Worm (Caenorhabditis elegans) whole organism, L2 larva: ENCODE results near the gene F45D3.4.

ENCODE experiments used
- C34F6.9 ChIP-seq: fragments of 150-350 bp; optimal IDR thresholded peaks from 2 replicates; lab custom pipeline; 2014; ENCODE audit warnings: missing biosample characterization, missing genetic modification characterization
- F13H6.1 ChIP-seq: sonication (generic microtip); optimal IDR thresholded peaks from 2 replicates; lab custom pipeline; 2016; ENCODE audit warnings: missing genetic modification characterization, missing compliant biosample characterization
- R02D3.7 ChIP-seq: fragments of 150-350 bp; optimal IDR thresholded peaks from 2 replicates; lab custom pipeline; 2014; ENCODE audit warnings: missing biosample characterization, missing genetic modification characterization
- ZK546.5 ChIP-seq: sonication (generic microtip); optimal IDR thresholded peaks from 2 replicates; lab custom pipeline; 2017; ENCODE audit warnings: missing biosample characterization, missing genetic modification characterization
- aly-2 ChIP-seq: fragments of 150-350 bp; optimal IDR thresholded peaks from 2 replicates; lab custom pipeline; 2014; ENCODE audit warnings: missing biosample characterization, missing genetic modification characterization
- ama-1 ChIP-seq: fragments of 150-350 bp; optimal IDR thresholded peaks from 2 replicates; lab custom pipeline; 2018; ENCODE audit warnings: inconsistent platforms
- blmp-1 ChIP-seq: sonication (generic microtip); optimal IDR thresholded peaks from 2 replicates; lab custom pipeline; 2017; ENCODE audit warnings: missing genetic modification characterization, mild to moderate bottlenecking, missing compliant biosample characterization, antibody characterized with exemption, moderate library complexity; ENCODE audit not compliant: insufficient read depth
- ceh-16 ChIP-seq: fragments of 150-350 bp; optimal IDR thresholded peaks from 2 replicates; lab custom pipeline; 2014; ENCODE audit warnings: missing biosample characterization, missing genetic modification characterization
- ceh-82 ChIP-seq: fragments of 150-350 bp; optimal IDR thresholded peaks from 2 replicates; lab custom pipeline; 2014; ENCODE audit warnings: missing biosample characterization, missing genetic modification characterization
- crh-2 ChIP-seq: sonication (generic microtip); optimal IDR thresholded peaks from 2 replicates; lab custom pipeline; 2017; ENCODE audit warnings: missing biosample characterization, missing genetic modification characterization
- elt-1 ChIP-seq: fragments of 150-350 bp; optimal IDR thresholded peaks from 2 replicates; lab custom pipeline; 2014; ENCODE audit warnings: missing biosample characterization, missing genetic modification characterization
- fos-1 ChIP-seq: fragments of 150-350 bp; optimal IDR thresholded peaks from 2 replicates; lab custom pipeline; 2014; ENCODE audit warnings: missing biosample characterization, missing genetic modification characterization
- lin-11 ChIP-seq: fragments of 150-350 bp; sonication (generic microtip); optimal IDR thresholded peaks from 2 replicates; lab custom pipeline; 2014; ENCODE audit warnings: missing biosample characterization, missing genetic modification characterization, inconsistent platforms, mixed read lengths
- lin-39 ChIP-seq: fragments of 150-350 bp; optimal IDR thresholded peaks from 2 replicates; lab custom pipeline; 2014; ENCODE audit warnings: missing biosample characterization, missing genetic modification reagents, missing genetic modification characterization
- lsy-2 ChIP-seq, 2 experiments: fragments of 150-350 bp in 1 of 2; sonication (generic microtip) in 1 of 2; optimal IDR thresholded peaks; 2 replicates each; lab custom pipeline; 2014 to 2017; ENCODE audit warnings: missing biosample characterization in 2 of 2, missing genetic modification characterization in 2 of 2
- nhr-12 ChIP-seq: fragments of 150-350 bp; optimal IDR thresholded peaks from 2 replicates; lab custom pipeline; 2014; ENCODE audit warnings: missing biosample characterization, missing genetic modification characterization
- nhr-129 ChIP-seq: fragments of 150-350 bp; optimal IDR thresholded peaks from 2 replicates; lab custom pipeline; 2014; ENCODE audit warnings: missing biosample characterization, missing genetic modification characterization
- nhr-21 ChIP-seq: fragments of 150-350 bp; optimal IDR thresholded peaks from 2 replicates; lab custom pipeline; 2014; ENCODE audit warnings: missing biosample characterization, missing genetic modification characterization
- nhr-23 ChIP-seq: fragments of 150-350 bp; optimal IDR thresholded peaks from 2 replicates; lab custom pipeline; 2014; ENCODE audit warnings: missing biosample characterization, missing genetic modification reagents, missing genetic modification characterization
- nhr-25 ChIP-seq: fragments of 150-350 bp; sonication (generic microtip); optimal IDR thresholded peaks from 3 replicates; lab custom pipeline; 2014; ENCODE audit warnings: missing biosample characterization, missing genetic modification characterization
- nhr-6 ChIP-seq: fragments of 150-350 bp; optimal IDR thresholded peaks from 2 replicates; lab custom pipeline; 2014; ENCODE audit warnings: missing biosample characterization, missing genetic modification characterization
- nhr-77 ChIP-seq: fragments of 150-350 bp; optimal IDR thresholded peaks from 2 replicates; lab custom pipeline; 2014; ENCODE audit warnings: missing biosample characterization, missing genetic modification characterization
- peb-1 ChIP-seq: fragments of 150-350 bp; optimal IDR thresholded peaks from 2 replicates; lab custom pipeline; 2014; ENCODE audit warnings: missing biosample characterization, missing genetic modification characterization
- sem-4 ChIP-seq: fragments of 150-350 bp; optimal IDR thresholded peaks from 2 replicates; lab custom pipeline; 2014; ENCODE audit warnings: missing biosample characterization, missing genetic modification reagents, missing genetic modification characterization
- skn-1 ChIP-seq: sonication (generic microtip); optimal IDR thresholded peaks from 2 replicates; lab custom pipeline; 2017; ENCODE audit warnings: missing biosample characterization, missing genetic modification characterization
- sma-9 ChIP-seq, 2 experiments: fragments of 150-350 bp in 1 of 2; sonication (generic microtip) in 1 of 2; optimal IDR thresholded peaks; 2 replicates each; lab custom pipeline; 2014 to 2016; ENCODE audit warnings: missing genetic modification characterization in 2 of 2, mild to moderate bottlenecking in 1 of 2, missing biosample characterization in 1 of 2, missing compliant biosample characterization in 1 of 2, missing genetic modification reagents in 1 of 2, moderate library complexity in 1 of 2
- snpc-4 ChIP-seq: fragments of 150-350 bp; optimal IDR thresholded peaks from 2 replicates; lab custom pipeline; 2014; ENCODE audit warnings: missing biosample characterization, missing genetic modification characterization
- unc-39 ChIP-seq: fragments of 150-350 bp; optimal IDR thresholded peaks from 2 replicates; lab custom pipeline; 2014; ENCODE audit warnings: missing biosample characterization, missing genetic modification characterization
- unc-55 ChIP-seq: fragments of 150-350 bp; sonication (generic microtip); optimal IDR thresholded peaks from 3 replicates; lab custom pipeline; 2014; ENCODE audit warnings: missing biosample characterization, missing genetic modification reagents, missing genetic modification characterization
- unc-62 ChIP-seq: fragments of 150-350 bp; optimal IDR thresholded peaks from 2 replicates; lab custom pipeline; 2014; ENCODE audit warnings: missing biosample characterization, missing genetic modification reagents, missing genetic modification characterization
- zag-1 ChIP-seq: fragments of 150-350 bp; optimal IDR thresholded peaks from 2 replicates; lab custom pipeline; 2014; ENCODE audit warnings: missing biosample characterization, missing genetic modification characterization
- ztf-4 ChIP-seq: fragments of 150-350 bp; optimal IDR thresholded peaks from 2 replicates; lab custom pipeline; 2014; ENCODE audit warnings: missing biosample characterization, missing genetic modification characterization

The F45D3.4 gene

ce11 chrV:12552671-12553212 is at the start of gene F45D3.4:
Gene F45D3.4, minus strand, starts transcription at chrV:12553191.
- TF ChIP-seq ama-1 (lab: Kevin White, UChicago) (peak; percentile 96), nhr-77 (no peak), sma-9 (GFP tag; optimal IDR thresholded peaks at IDR 0.05; lab: Kevin White, UChicago) (no peak), sma-9 (tag; optimal IDR thresholded peaks at IDR 0.05; lab: Kevin White, UChicago) (no peak), unc-55 (GFP tag; lab: Kevin White, UChicago) (no peak), lsy-2 (tag; optimal IDR thresholded peaks at IDR 0.05; lab: Kevin White, UChicago) (no peak)

ce11 chrV:12601835-12602234 is 48.8 kb upstream of the F45D3.4 start:
- TF ChIP-seq nhr-23 (tag; lab: Kevin White, UChicago) = no peak
- TF ChIP-seq unc-62 = no peak
- TF ChIP-seq nhr-25 (tag; lab: Kevin White, UChicago) = no peak
- TF ChIP-seq unc-55 (GFP tag; lab: Kevin White, UChicago) = no peak
- TF ChIP-seq snpc-4 (tag; lab: Kevin White, UChicago) = no peak
- TF ChIP-seq ZK546.5 = no peak
- no peak for TF ChIP-seq nhr-129 (tag; lab: Kevin White, UChicago)
- TF ChIP-seq blmp-1 (tag; lab: Kevin White, UChicago) = no peak
- no peak for TF ChIP-seq F13H6.1 (tag; lab: Kevin White, UChicago)
- TF ChIP-seq unc-39 (tag; lab: Kevin White, UChicago) = no peak
- no peak for TF ChIP-seq lin-11 (tag; lab: Kevin White, UChicago)
- TF ChIP-seq ztf-4 (tag; lab: Kevin White, UChicago) = no peak
- TF ChIP-seq zag-1 (tag; lab: Kevin White, UChicago) = no peak

- TF ChIP-seq ceh-16 (no peak), lsy-2 (tag; optimal IDR thresholded peaks at IDR 0.05; lab: Kevin White, UChicago) (peak in 1 of 2 experiments; percentile 14), aly-2 (tag; lab: Kevin White, UChicago) (no peak), skn-1 (tag; lab: Kevin White, UChicago) (no peak), nhr-129 (tag; lab: Kevin White, UChicago) (peak; percentile 35)
Observed at ce11 chrV:12599510-12600242, 46.7 kb upstream of the F45D3.4 start, which contains the start of gene C14C10.5. Gene C14C10.5, plus strand, starts transcription at chrV:12600192.

ce11 chrV:12599110-12599509 is 46.1 kb upstream of the F45D3.4 start, which contains the start of the genes C14C10.10 and ril-2:
Gene C14C10.10, minus strand, starts transcription at chrV:12599128.
Gene ril-2, minus strand, starts transcription at chrV:12599157.
- TF ChIP-seq C34F6.9 (tag; lab: Kevin White, UChicago) = peak; percentile 50
- no peak for TF ChIP-seq R02D3.7 (tag; lab: Kevin White, UChicago)
- TF ChIP-seq sem-4 = no peak
- peak; percentile 35 for TF ChIP-seq crh-2
- TF ChIP-seq fos-1 (tag; lab: Kevin White, UChicago) = no peak
- peak; percentile 46 for TF ChIP-seq unc-55 (GFP tag; lab: Kevin White, UChicago)
- no peak for TF ChIP-seq ceh-82 (tag; lab: Kevin White, UChicago)
- no peak for TF ChIP-seq nhr-21 (tag; lab: Kevin White, UChicago)
- no peak for TF ChIP-seq ceh-16
- no peak for TF ChIP-seq ama-1 (lab: Kevin White, UChicago)
- no peak for TF ChIP-seq nhr-77
- no peak for TF ChIP-seq nhr-25 (tag; lab: Kevin White, UChicago)
- no peak for TF ChIP-seq F13H6.1 (tag; lab: Kevin White, UChicago)
- no peak for TF ChIP-seq snpc-4 (tag; lab: Kevin White, UChicago)
- no peak for TF ChIP-seq elt-1 (tag; lab: Kevin White, UChicago)
- TF ChIP-seq nhr-6 (tag; lab: Kevin White, UChicago) = no peak
- no peak for TF ChIP-seq peb-1 (tag; lab: Kevin White, UChicago)
- TF ChIP-seq nhr-12 (tag; lab: Kevin White, UChicago) = no peak
- no peak for TF ChIP-seq lin-39 (tag; lab: Kevin White, UChicago)
- TF ChIP-seq skn-1 (tag; lab: Kevin White, UChicago) = no peak
- TF ChIP-seq nhr-129 (tag; lab: Kevin White, UChicago) = no peak
- no peak for TF ChIP-seq blmp-1 (tag; lab: Kevin White, UChicago)
- no peak for TF ChIP-seq zag-1 (tag; lab: Kevin White, UChicago)
- TF ChIP-seq lsy-2 (tag; optimal IDR thresholded peaks at IDR 0.05; lab: Kevin White, UChicago) = peak in 1 of 2 experiments; percentile 29
- TF ChIP-seq, all 48 proteins: peak for 4
